Fruit fly (Drosophila melanogaster): Measurements from ENCODE around the gene CG34011.

- TF ChIP-seq ken (GFP tag; IDR thresholded peaks at IDR 0.05) (no peak), CG14667 (GFP tag; IDR thresholded peaks at IDR 0.05) (no peak), Nf-YA (GFP tag; IDR thresholded peaks at IDR 0.05) (no peak), CG17186 (GFP tag; optimal IDR thresholded peaks at IDR 0.05) (no peak), ewg (GFP tag; optimal IDR thresholded peaks at IDR 0.05) (no peak), CG6175 (GFP tag; IDR thresholded peaks at IDR 0.05) (no peak), knrl (GFP tag; IDR thresholded peaks at IDR 0.05; ENCODE audit: partially characterized antibody) (no peak), NC2β (GFP tag; optimal IDR thresholded peaks at IDR 0.05) (no peak), CG8388 (GFP tag; optimal IDR thresholded peaks at IDR 0.05) (no peak)
Observed at dm6 chr2L:5748188-5748587, 31.7 kb downstream of the CG34011 start.
